Fruit fly (Drosophila melanogaster) whole organism, embryonic: ENCODE results near the gene CG4770.
A peak's percentile ranks its signal among the peaks of the same experiment; 100 is the strongest.

Experiments
- Adf1 ChIP-seq: fragments of 200-800 bp; sonication (Bioruptor generic); IDR thresholded peaks from 2 replicates; pipeline ENCODE4 v1.3.6; 2022; ENCODE audit warnings: missing biosample characterization, missing genetic modification characterization
- Awh ChIP-seq: fragments of 200-800 bp; sonication (Bioruptor generic); IDR thresholded peaks from 2 replicates; pipeline ENCODE4, ENCODE4 v1.3.6; 2022; ENCODE audit warnings: missing biosample characterization, missing genetic modification characterization
- Blimp-1 ChIP-seq: fragments of 200-800 bp; sonication (Bioruptor generic); optimal IDR thresholded peaks from 3 replicates; lab custom pipeline; 2018; ENCODE audit warnings: missing biosample characterization, missing genetic modification characterization, mild to moderate bottlenecking, moderate library complexity, missing genetic modification reagents
- CG12391 ChIP-seq: fragments of 200-800 bp; sonication (Bioruptor generic); optimal IDR thresholded peaks from 3 replicates; lab custom pipeline; 2018; ENCODE audit warnings: missing biosample characterization, mild to moderate bottlenecking, missing genetic modification characterization, moderate library complexity
- CG12744 ChIP-seq: fragments of 200-800 bp; sonication (Bioruptor generic); optimal IDR thresholded peaks from 2 replicates; lab custom pipeline; 2016; ENCODE audit warnings: missing biosample characterization, missing genetic modification characterization
- CG13894 ChIP-seq: fragments of 200-800 bp; sonication (Bioruptor generic); optimal IDR thresholded peaks from 3 replicates; lab custom pipeline; 2018; ENCODE audit warnings: missing biosample characterization, mild to moderate bottlenecking, missing genetic modification characterization, moderate library complexity
- CG17829 ChIP-seq: fragments of 200-800 bp; optimal IDR thresholded peaks from 2 replicates; lab custom pipeline; 2019; ENCODE audit warnings: missing biosample characterization, mild to moderate bottlenecking, missing genetic modification characterization, moderate library complexity
- CG30020 ChIP-seq: fragments of 200-800 bp; optimal IDR thresholded peaks from 2 replicates; lab custom pipeline; 2019; ENCODE audit warnings: missing biosample characterization, mild to moderate bottlenecking, missing genetic modification characterization, moderate library complexity
- CG31441 ChIP-seq: fragments of 200-800 bp; sonication (Bioruptor generic); IDR thresholded peaks from 2 replicates; pipeline ENCODE4 v1.3.6; 2022; ENCODE audit warnings: missing biosample characterization, missing genetic modification characterization
- CG3847 ChIP-seq: fragments of 200-800 bp; sonication (Bioruptor generic); IDR thresholded peaks from 2 replicates; pipeline ENCODE4 v1.3.6; 2022; ENCODE audit warnings: missing biosample characterization, missing genetic modification characterization
- CG3995 ChIP-seq: fragments of 200-800 bp; sonication (Bioruptor generic); optimal IDR thresholded peaks from 3 replicates; lab custom pipeline; 2016; ENCODE audit warnings: missing biosample characterization, missing genetic modification characterization
- CG4617 ChIP-seq: fragments of 200-800 bp; sonication (Bioruptor generic); optimal IDR thresholded peaks from 3 replicates; lab custom pipeline; 2016; ENCODE audit warnings: missing biosample characterization, missing genetic modification characterization, borderline replicate concordance
- CG4707 ChIP-seq: fragments of 200-800 bp; sonication (Bioruptor generic); optimal IDR thresholded peaks from 2 replicates; lab custom pipeline; 2018; ENCODE audit warnings: missing biosample characterization, mild to moderate bottlenecking, missing genetic modification characterization, moderate library complexity
- CG7556 ChIP-seq: fragments of 200-800 bp; sonication (Bioruptor generic); optimal IDR thresholded peaks from 2 replicates; lab custom pipeline; 2017; ENCODE audit warnings: missing biosample characterization, mild to moderate bottlenecking, missing genetic modification characterization
- CG7786 ChIP-seq: fragments of 200-800 bp; sonication (Bioruptor generic); optimal IDR thresholded peaks from 2 replicates; lab custom pipeline; 2016; ENCODE audit warnings: missing biosample characterization, missing genetic modification characterization
- CG8281 ChIP-seq: fragments of 200-800 bp; sonication (Bioruptor generic); optimal IDR thresholded peaks from 2 replicates; lab custom pipeline; 2018; ENCODE audit warnings: missing biosample characterization, mild to moderate bottlenecking, missing genetic modification characterization, moderate library complexity
- D19A ChIP-seq: fragments of 200-800 bp; optimal IDR thresholded peaks from 3 replicates; lab custom pipeline; 2019; ENCODE audit warnings: missing biosample characterization, mild to moderate bottlenecking, missing genetic modification characterization, moderate library complexity
- D19B ChIP-seq: fragments of 200-800 bp; sonication (Bioruptor generic); optimal IDR thresholded peaks from 2 replicates; lab custom pipeline; 2017; ENCODE audit warnings: missing biosample characterization, mild to moderate bottlenecking, missing genetic modification characterization
- Dbx ChIP-seq: fragments of 200-800 bp; sonication (Bioruptor generic); IDR thresholded peaks from 3 replicates; pipeline ENCODE4 v1.3.6; 2022; ENCODE audit warnings: missing biosample characterization, missing genetic modification characterization
- Doc3 ChIP-seq: fragments of 200-800 bp; sonication (Bioruptor generic); IDR thresholded peaks from 3 replicates; pipeline ENCODE4 v1.3.6; 2022; ENCODE audit warnings: missing biosample characterization, missing genetic modification characterization; ENCODE audit not compliant: partially characterized antibody
- E2f1 ChIP-seq: fragments of 200-800 bp; sonication (Bioruptor generic); IDR thresholded peaks from 2 replicates; pipeline ENCODE4 v1.3.6; 2022; ENCODE audit warnings: missing biosample characterization, missing genetic modification characterization
- HLH3B ChIP-seq: fragments of 200-800 bp; sonication (Bioruptor generic); IDR thresholded peaks from 2 replicates; pipeline ENCODE4 v1.3.6; 2022; ENCODE audit warnings: missing biosample characterization, missing genetic modification characterization
- Hand ChIP-seq: fragments of 200-800 bp; sonication (Bioruptor generic); optimal IDR thresholded peaks from 2 replicates; lab custom pipeline; 2017; ENCODE audit warnings: mild to moderate bottlenecking, missing biosample characterization, missing genetic modification reagents, missing genetic modification characterization
- Lim3 ChIP-seq: fragments of 200-800 bp; sonication (Bioruptor generic); IDR thresholded peaks from 2 replicates; pipeline ENCODE4 v1.3.6; 2022; ENCODE audit warnings: missing biosample characterization, missing genetic modification characterization
- MTF-1 ChIP-seq: fragments of 200-800 bp; sonication (Bioruptor generic); optimal IDR thresholded peaks from 2 replicates; lab custom pipeline; 2018; ENCODE audit warnings: missing biosample characterization, mild to moderate bottlenecking, missing genetic modification characterization, borderline replicate concordance
- Meics ChIP-seq: fragments of 200-800 bp; sonication (Bioruptor generic); optimal IDR thresholded peaks from 2 replicates; lab custom pipeline; 2017; ENCODE audit warnings: missing biosample characterization, mild to moderate bottlenecking, missing genetic modification characterization
- Mes4 ChIP-seq: fragments of 200-800 bp; sonication (Bioruptor generic); optimal IDR thresholded peaks from 2 replicates; lab custom pipeline; 2016; ENCODE audit warnings: missing biosample characterization, missing genetic modification characterization
- Myb ChIP-seq: fragments of 200-800 bp; sonication (Bioruptor generic); optimal IDR thresholded peaks from 2 replicates; lab custom pipeline; 2016; ENCODE audit warnings: missing biosample characterization, missing genetic modification characterization
- Rfx ChIP-seq: fragments of 200-800 bp; sonication (Bioruptor generic); IDR thresholded peaks from 2 replicates; pipeline ENCODE4 v1.3.6; 2022; ENCODE audit warnings: missing biosample characterization, missing genetic modification characterization
- Sry-δ ChIP-seq: fragments of 200-800 bp; sonication (Bioruptor generic); optimal IDR thresholded peaks from 2 replicates; lab custom pipeline; 2016; ENCODE audit warnings: missing biosample characterization, missing genetic modification characterization
- al ChIP-seq: fragments of 200-800 bp; sonication (Bioruptor generic); IDR thresholded peaks from 2 replicates; pipeline ENCODE4 v1.3.6; 2022; ENCODE audit warnings: missing biosample characterization, missing genetic modification characterization
- bigmax ChIP-seq: fragments of 200-800 bp; sonication (Bioruptor generic); optimal IDR thresholded peaks from 2 replicates; lab custom pipeline; 2018; ENCODE audit warnings: missing biosample characterization, mild to moderate bottlenecking, missing genetic modification characterization
- dmrt99B ChIP-seq: fragments of 200-800 bp; sonication (Bioruptor generic); optimal IDR thresholded peaks from 2 replicates; lab custom pipeline; 2018; ENCODE audit warnings: missing biosample characterization, mild to moderate bottlenecking, missing genetic modification characterization, moderate library complexity
- fd64A ChIP-seq: fragments of 200-800 bp; sonication (Bioruptor generic); optimal IDR thresholded peaks from 3 replicates; lab custom pipeline; 2018; ENCODE audit warnings: missing biosample characterization, mild to moderate bottlenecking, missing genetic modification characterization
- grn ChIP-seq: fragments of 200-800 bp; sonication (Bioruptor generic); optimal IDR thresholded peaks from 3 replicates; lab custom pipeline; 2017; ENCODE audit warnings: missing biosample characterization, missing genetic modification characterization
- kay ChIP-seq: fragments of 200-800 bp; sonication (Bioruptor generic); optimal IDR thresholded peaks from 2 replicates; lab custom pipeline; 2016; ENCODE audit warnings: missing biosample characterization, missing genetic modification characterization
- lov ChIP-seq, 2 experiments: fragments of 200-800 bp in 1 of 2; fragments of >200 bp in 1 of 2; sonication (Bioruptor generic) in 1 of 2; IDR thresholded peaks in 1 of 2; optimal IDR thresholded peaks in 1 of 2; 2 replicates in 1 of 2; 3 replicates in 1 of 2; pipeline versions ENCODE4 v1.3.6 to Lab custom; 2017 to 2022; ENCODE audit warnings: missing biosample characterization in 1 of 2, missing genetic modification characterization in 1 of 2
- mam ChIP-seq: fragments of 200-800 bp; sonication (Bioruptor generic); optimal IDR thresholded peaks from 3 replicates; lab custom pipeline; 2016; ENCODE audit warnings: missing biosample characterization, missing genetic modification characterization
- mirr ChIP-seq: fragments of 200-800 bp; sonication (Bioruptor generic); optimal IDR thresholded peaks from 3 replicates; lab custom pipeline; 2018; ENCODE audit warnings: missing biosample characterization, mild to moderate bottlenecking, missing genetic modification characterization
- pros ChIP-seq: fragments of 200-800 bp; sonication (Bioruptor generic); optimal IDR thresholded peaks from 3 replicates; lab custom pipeline; 2019; ENCODE audit warnings: missing biosample characterization, mild to moderate bottlenecking, missing genetic modification characterization, moderate library complexity
- ranshi ChIP-seq: fragments of 200-800 bp; sonication (Bioruptor generic); IDR thresholded peaks from 2 replicates; pipeline ENCODE4 v1.3.6; 2022; ENCODE audit warnings: missing biosample characterization, missing genetic modification characterization
- seq ChIP-seq: fragments of 200-800 bp; sonication (Bioruptor generic); IDR thresholded peaks from 2 replicates; pipeline ENCODE4 v1.3.6; 2022; ENCODE audit warnings: missing biosample characterization, missing genetic modification characterization
- slbo ChIP-seq: fragments of 200-800 bp; sonication (Bioruptor generic); IDR thresholded peaks from 2 replicates; pipeline ENCODE4 v1.3.6; 2022; ENCODE audit warnings: missing biosample characterization, missing genetic modification characterization
- slou ChIP-seq: fragments of 200-800 bp; sonication (Bioruptor generic); optimal IDR thresholded peaks from 3 replicates; lab custom pipeline; 2016; ENCODE audit warnings: missing biosample characterization, missing genetic modification characterization
- slp2 ChIP-seq: fragments of 200-800 bp; sonication (Bioruptor generic); optimal IDR thresholded peaks from 2 replicates; lab custom pipeline; 2016; ENCODE audit warnings: missing biosample characterization, missing genetic modification characterization
- ssp ChIP-seq: fragments of 200-800 bp; sonication (Bioruptor generic); IDR thresholded peaks from 2 replicates; pipeline ENCODE4 v1.3.6; 2022; ENCODE audit warnings: missing biosample characterization, missing genetic modification characterization
- stwl ChIP-seq: fragments of 200-800 bp; sonication (Bioruptor generic); optimal IDR thresholded peaks from 3 replicates; lab custom pipeline; 2018; ENCODE audit warnings: missing biosample characterization, mild to moderate bottlenecking, missing genetic modification characterization, moderate library complexity
- tap ChIP-seq: fragments of 200-800 bp; optimal IDR thresholded peaks from 3 replicates; lab custom pipeline; 2019; ENCODE audit warnings: missing biosample characterization, mild to moderate bottlenecking, missing genetic modification characterization, moderate library complexity
- tio ChIP-seq: fragments of 200-800 bp; sonication (Bioruptor generic); optimal IDR thresholded peaks from 2 replicates; lab custom pipeline; 2017; ENCODE audit warnings: missing biosample characterization, missing genetic modification characterization, inconsistent platforms
- vnd ChIP-seq: fragments of 200-800 bp; sonication (Bioruptor generic); IDR thresholded peaks from 3 replicates; pipeline ENCODE4 v1.3.6; 2022; ENCODE audit warnings: missing biosample characterization, missing genetic modification characterization; ENCODE audit not compliant: partially characterized antibody

The CG4770 gene

DNA sequence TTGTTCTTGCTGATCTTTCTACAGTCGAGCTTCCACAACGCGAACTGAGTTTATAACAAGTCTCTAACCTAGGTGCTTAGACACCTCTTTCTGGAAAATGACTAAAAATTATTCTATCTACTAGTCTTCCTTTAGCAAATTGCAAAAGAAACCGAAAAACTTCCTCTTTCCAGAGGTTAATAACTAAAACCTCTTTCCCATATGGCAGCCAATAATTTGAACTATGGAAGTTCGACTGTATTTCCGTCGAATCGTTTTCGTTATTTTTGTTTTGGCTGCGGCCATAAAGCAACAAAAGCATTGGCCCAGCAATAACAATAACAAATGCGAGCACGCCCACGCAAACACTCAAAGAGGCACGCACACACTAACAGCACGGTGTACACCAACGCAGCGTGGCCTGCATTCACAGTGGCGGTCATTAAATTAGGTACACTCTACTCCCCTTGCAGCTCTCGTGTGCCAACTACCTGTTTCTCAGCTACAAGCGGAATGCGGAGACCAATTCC, 37.8 kb upstream of the CG4770 start (continued):
- TF ChIP-seq vnd (GFP tag; lab: Robert Waterston, UW) (no peak), CG7786 (GFP tag; lab: Kevin White, UChicago) (peak; percentile 43), Awh (0 out of 2 replicates have a peak, but pooled peaks have one; percentile 20), kay (GFP tag; lab: Kevin White, UChicago) (no peak), Hand (GFP tag; lab: Kevin White, UChicago) (peak; percentile 73), MTF-1 (GFP tag; lab: Kevin White, UChicago) (no peak), lov (optimal IDR thresholded peaks at IDR 0.05; lab: Kevin White, UChicago) (no peak), lov (GFP tag; IDR thresholded peaks at IDR 0.05; lab: Robert Waterston, UW) (0 out of 3 replicates have a peak, but pooled peaks have one; percentile 55), D19A (tag; lab: Kevin White, UChicago) (peak; percentile 39), mam (GFP tag; lab: Kevin White, UChicago) (peak; percentile 48), al (GFP tag; lab: Robert Waterston, UW) (0 out of 2 replicates have a peak, but pooled peaks have one; percentile 23), CG3847 (peak; percentile 55), fd64A (peak; percentile 53), Adf1 (GFP tag; lab: Robert Waterston, UW) (peak; percentile 35; the same call in 1 of the 2 replicates), pros (no peak), stwl (tag; lab: Kevin White, UChicago) (no peak), Rfx (GFP tag; lab: Robert Waterston, UW) (peak; percentile 58), E2f1 (GFP tag; lab: Robert Waterston, UW) (0 out of 2 replicates have a peak, but pooled peaks have one; percentile 33), Blimp-1 (GFP tag; lab: Kevin White, UChicago) (peak; percentile 49), bigmax (GFP tag; lab: Kevin White, UChicago) (no peak), CG4707 (peak; percentile 51), CG8281 (tag; lab: Kevin White, UChicago) (no peak), Sry-δ (GFP tag; lab: Kevin White, UChicago) (no peak), seq (GFP tag; lab: Robert Waterston, UW) (peak; percentile 55; the same call in 1 of the 2 replicates), tap (tag; lab: Kevin White, UChicago) (peak; percentile 56), D19B (GFP tag; lab: Kevin White, UChicago) (no peak), dmrt99B (tag; lab: Kevin White, UChicago) (peak; percentile 74), CG7556 (peak; percentile 49), CG4617 (GFP tag; lab: Kevin White, UChicago) (no peak), slbo (peak; percentile 38; the same call in 1 of the 2 replicates), ssp (GFP tag; lab: Robert Waterston, UW) (0 out of 2 replicates have a peak, but pooled peaks have one; percentile 10), mirr (GFP tag; lab: Kevin White, UChicago) (peak; percentile 46), Mes4 (GFP tag; lab: Kevin White, UChicago) (no peak), ranshi (GFP tag; lab: Robert Waterston, UW) (no peak), Meics (GFP tag; lab: Kevin White, UChicago) (peak; percentile 67), CG17829 (tag; lab: Kevin White, UChicago) (peak; percentile 23), CG12391 (tag; lab: Kevin White, UChicago) (peak; percentile 64), CG13894 (no peak), tio (GFP tag; lab: Kevin White, UChicago) (no peak), Dbx (GFP tag; lab: Robert Waterston, UW) (peak; percentile 48; the same call in 1 of the 3 replicates), CG3995 (GFP tag; lab: Kevin White, UChicago) (no peak), Myb (GFP tag; lab: Kevin White, UChicago) (peak; percentile 21), grn (GFP tag; lab: Kevin White, UChicago) (no peak), CG31441 (GFP tag; lab: Robert Waterston, UW) (peak; percentile 60), slou (GFP tag; lab: Kevin White, UChicago) (no peak), Lim3 (no peak), slp2 (GFP tag; lab: Kevin White, UChicago) (no peak), HLH3B (GFP tag; lab: Robert Waterston, UW) (no peak), CG12744 (no peak), CG30020 (tag; lab: Kevin White, UChicago) (no peak), Doc3 (GFP tag; lab: Robert Waterston, UW) (no peak)
